Fruit fly (Drosophila melanogaster) whole organism, embryonic: Measurements from ENCODE around the gene GstT4.
A peak's percentile ranks its signal among the peaks of the same experiment; 100 is the strongest.

Experiments used
- Ada2b ChIP-seq: fragments of 200-800 bp; sonication (Bioruptor generic); IDR thresholded peaks from 2 replicates; pipeline ENCODE4 v1.3.6; 2022; ENCODE audit warnings: missing biosample characterization, missing genetic modification characterization
- Aef1 ChIP-seq: fragments of 200-800 bp; sonication (Bioruptor generic); IDR thresholded peaks from 3 replicates; pipeline ENCODE4 v1.3.6; 2022; ENCODE audit warnings: missing biosample characterization, missing genetic modification characterization
- CG10209 ChIP-seq: fragments of 200-800 bp; sonication (Bioruptor generic); optimal IDR thresholded peaks from 3 replicates; lab custom pipeline; 2017; ENCODE audit warnings: missing biosample characterization, mild to moderate bottlenecking, missing genetic modification characterization, missing genetic modification reagents
- CG10431 ChIP-seq: fragments of 200-800 bp; sonication (Bioruptor generic); optimal IDR thresholded peaks from 3 replicates; lab custom pipeline; 2018; ENCODE audit warnings: missing biosample characterization, mild to moderate bottlenecking, missing genetic modification characterization
- CG12104 ChIP-seq: fragments of 200-800 bp; sonication (Bioruptor generic); optimal IDR thresholded peaks from 3 replicates; lab custom pipeline; 2016; ENCODE audit warnings: missing biosample characterization, missing genetic modification characterization
- CG13287 ChIP-seq: fragments of 200-800 bp; sonication (Bioruptor generic); IDR thresholded peaks from 2 replicates; pipeline ENCODE4 v1.3.6; 2022; ENCODE audit warnings: missing biosample characterization, missing genetic modification characterization; ENCODE audit not compliant: partially characterized antibody
- CG13775 ChIP-seq: fragments of 200-800 bp; sonication (Bioruptor generic); optimal IDR thresholded peaks from 3 replicates; lab custom pipeline; 2017; ENCODE audit warnings: missing biosample characterization, mild to moderate bottlenecking, missing genetic modification characterization
- CG13894 ChIP-seq: fragments of 200-800 bp; sonication (Bioruptor generic); optimal IDR thresholded peaks from 3 replicates; lab custom pipeline; 2018; ENCODE audit warnings: missing biosample characterization, mild to moderate bottlenecking, missing genetic modification characterization, moderate library complexity
- CG17612 ChIP-seq: fragments of 200-800 bp; sonication (Bioruptor generic); IDR thresholded peaks from 2 replicates; pipeline ENCODE4 v1.3.6; 2022; ENCODE audit warnings: missing biosample characterization, missing genetic modification characterization
- CG4328 ChIP-seq: fragments of 200-800 bp; sonication (Bioruptor generic); optimal IDR thresholded peaks from 3 replicates; lab custom pipeline; 2017; ENCODE audit warnings: missing biosample characterization, missing genetic modification reagents, missing genetic modification characterization
- CG6272 ChIP-seq: fragments of 200-800 bp; sonication (Bioruptor generic); IDR thresholded peaks from 2 replicates; pipeline ENCODE4 v1.3.6; 2022; ENCODE audit warnings: missing biosample characterization, missing genetic modification characterization
- CG6654 ChIP-seq: fragments of 200-800 bp; sonication (Bioruptor generic); optimal IDR thresholded peaks from 2 replicates; lab custom pipeline; 2017; ENCODE audit warnings: missing biosample characterization, mild to moderate bottlenecking, missing genetic modification characterization
- CG6689 ChIP-seq: fragments of 200-800 bp; sonication (Bioruptor generic); IDR thresholded peaks from 2 replicates; pipeline ENCODE4 v1.3.6; 2022; ENCODE audit warnings: missing biosample characterization, missing genetic modification characterization
- CG7839 ChIP-seq: fragments of 200-800 bp; sonication (Bioruptor generic); optimal IDR thresholded peaks from 3 replicates; lab custom pipeline; 2018; ENCODE audit warnings: missing biosample characterization, mild to moderate bottlenecking, missing genetic modification characterization, moderate library complexity
- CG7963 ChIP-seq: fragments of 200-800 bp; sonication (Bioruptor generic); IDR thresholded peaks from 3 replicates; pipeline ENCODE4 v1.3.6; 2022; ENCODE audit warnings: missing biosample characterization, missing genetic modification characterization; ENCODE audit not compliant: partially characterized antibody
- CG8281 ChIP-seq: fragments of 200-800 bp; sonication (Bioruptor generic); optimal IDR thresholded peaks from 2 replicates; lab custom pipeline; 2018; ENCODE audit warnings: missing biosample characterization, mild to moderate bottlenecking, missing genetic modification characterization, moderate library complexity
- CG8765 ChIP-seq: fragments of 200-800 bp; sonication (Bioruptor generic); IDR thresholded peaks from 2 replicates; pipeline ENCODE4 v1.3.6; 2022; ENCODE audit warnings: missing biosample characterization, missing genetic modification characterization
- CG8944 ChIP-seq: fragments of 200-800 bp; sonication (Bioruptor generic); optimal IDR thresholded peaks from 3 replicates; lab custom pipeline; 2016; ENCODE audit warnings: missing biosample characterization, missing genetic modification characterization
- CG9215 ChIP-seq: fragments of 200-800 bp; sonication (Bioruptor generic); IDR thresholded peaks from 2 replicates; pipeline ENCODE4 v1.3.6; 2022; ENCODE audit warnings: missing biosample characterization, missing genetic modification characterization
- Dek ChIP-seq: fragments of 200-800 bp; sonication (Bioruptor generic); optimal IDR thresholded peaks from 3 replicates; lab custom pipeline; 2019; ENCODE audit warnings: missing biosample characterization, mild to moderate bottlenecking, missing genetic modification characterization, moderate library complexity
- Dip2 ChIP-seq: fragments of 200-800 bp; sonication (Bioruptor generic); IDR thresholded peaks from 2 replicates; pipeline ENCODE4 v1.3.6; 2022; ENCODE audit warnings: missing biosample characterization, missing genetic modification characterization
- Doc2 ChIP-seq: fragments of 200-800 bp; sonication (Bioruptor generic); IDR thresholded peaks from 2 replicates; pipeline ENCODE4 v1.3.6; 2022; ENCODE audit warnings: missing biosample characterization, missing genetic modification characterization
- Dref ChIP-seq: fragments of 200-800 bp; sonication (Bioruptor generic); IDR thresholded peaks from 2 replicates; pipeline ENCODE4 v1.3.6; 2022; ENCODE audit warnings: missing biosample characterization, missing genetic modification characterization
- HmgZ ChIP-seq: fragments of 200-800 bp; sonication (Bioruptor generic); optimal IDR thresholded peaks from 2 replicates; lab custom pipeline; 2018; ENCODE audit warnings: missing biosample characterization, mild to moderate bottlenecking, missing genetic modification characterization
- Med ChIP-seq: fragments of 200-800 bp; sonication (Bioruptor generic); peaks from one replicate; lab custom pipeline; 2016; ENCODE audit warnings: missing biosample characterization, missing genetic modification characterization, mild to moderate bottlenecking, inconsistent platforms, moderate library complexity
- Myb ChIP-seq: fragments of 200-800 bp; sonication (Bioruptor generic); optimal IDR thresholded peaks from 2 replicates; lab custom pipeline; 2016; ENCODE audit warnings: missing biosample characterization, missing genetic modification characterization
- NfI ChIP-seq: fragments of 200-800 bp; sonication (Bioruptor generic); optimal IDR thresholded peaks from 3 replicates; lab custom pipeline; 2018; ENCODE audit warnings: missing biosample characterization, mild to moderate bottlenecking, missing genetic modification characterization, moderate library complexity
- Pdp1 ChIP-seq, 2 experiments: fragments of 200-800 bp; sonication (Bioruptor generic); optimal IDR thresholded peaks; 3 replicates each; lab custom pipeline; 2016; ENCODE audit warnings: missing biosample characterization in 2 of 2, missing genetic modification characterization in 2 of 2, mild to moderate bottlenecking in 1 of 2, moderate library complexity in 1 of 2
- Sry-δ ChIP-seq: fragments of 200-800 bp; sonication (Bioruptor generic); optimal IDR thresholded peaks from 2 replicates; lab custom pipeline; 2016; ENCODE audit warnings: missing biosample characterization, missing genetic modification characterization
- ap ChIP-seq: fragments of 200-800 bp; sonication (Bioruptor generic); IDR thresholded peaks from 2 replicates; pipeline ENCODE4 v1.3.6; 2022; ENCODE audit warnings: missing biosample characterization, missing genetic modification characterization
- bcd ChIP-seq: fragments of 200-800 bp; sonication (Bioruptor generic); optimal IDR thresholded peaks from 2 replicates; lab custom pipeline; 2017; ENCODE audit warnings: missing biosample characterization, mild to moderate bottlenecking, missing genetic modification characterization
- cad ChIP-seq: fragments of >200 bp; optimal IDR thresholded peaks from 2 replicates; lab custom pipeline; 2017; ENCODE audit warnings: missing biosample characterization, missing genetic modification characterization
- cas ChIP-seq: fragments of 200-800 bp; sonication (Bioruptor generic); IDR thresholded peaks from 2 replicates; pipeline ENCODE4 v1.3.6; 2022; ENCODE audit warnings: missing biosample characterization, missing genetic modification characterization
- crc ChIP-seq: fragments of 200-800 bp; sonication (Bioruptor generic); optimal IDR thresholded peaks from 2 replicates; lab custom pipeline; 2016; ENCODE audit warnings: missing biosample characterization, missing genetic modification characterization
- crp ChIP-seq, 2 experiments: fragments of 200-800 bp; sonication (Bioruptor generic); optimal IDR thresholded peaks; 2 replicates in 1 of 2; 3 replicates in 1 of 2; lab custom pipeline; 2017; ENCODE audit warnings: missing biosample characterization in 2 of 2, missing genetic modification characterization in 2 of 2, mild to moderate bottlenecking in 1 of 2, moderate library complexity in 1 of 2
- dm ChIP-seq: fragments of 200-800 bp; sonication (Bioruptor generic); optimal IDR thresholded peaks from 3 replicates; lab custom pipeline; 2016; ENCODE audit warnings: missing biosample characterization, missing genetic modification characterization
- fd102C ChIP-seq: fragments of 200-800 bp; sonication (Bioruptor generic); optimal IDR thresholded peaks from 2 replicates; lab custom pipeline; 2018; ENCODE audit warnings: missing biosample characterization, mild to moderate bottlenecking, missing genetic modification characterization, moderate library complexity
- klu ChIP-seq: fragments of 200-800 bp; sonication (Bioruptor generic); IDR thresholded peaks from 2 replicates; pipeline ENCODE4 v1.3.6; 2022; ENCODE audit warnings: missing biosample characterization, missing genetic modification characterization
- mirr ChIP-seq: fragments of 200-800 bp; sonication (Bioruptor generic); optimal IDR thresholded peaks from 3 replicates; lab custom pipeline; 2018; ENCODE audit warnings: missing biosample characterization, mild to moderate bottlenecking, missing genetic modification characterization
- mld ChIP-seq: fragments of 200-800 bp; sonication (Bioruptor generic); IDR thresholded peaks from 3 replicates; pipeline ENCODE4 v1.3.6; 2022; ENCODE audit warnings: missing biosample characterization, missing genetic modification characterization; ENCODE audit not compliant: partially characterized antibody
- otp ChIP-seq: fragments of 200-800 bp; sonication (Bioruptor generic); IDR thresholded peaks from 3 replicates; pipeline ENCODE4, ENCODE4 v1.3.6; 2022; ENCODE audit warnings: missing biosample characterization, missing genetic modification characterization
- p53 ChIP-seq: fragments of 200-800 bp; sonication (Bioruptor generic); optimal IDR thresholded peaks from 2 replicates; lab custom pipeline; 2016; ENCODE audit warnings: missing biosample characterization, missing genetic modification characterization
- prd ChIP-seq, 3 experiments: fragments of >200 bp in 2 of 3; fragments of 200-800 bp in 1 of 3; sonication (Bioruptor generic) in 1 of 3; optimal IDR thresholded peaks in 2 of 3; IDR thresholded peaks in 1 of 3; 2 replicates in 2 of 3; 3 replicates in 1 of 3; pipeline versions ENCODE4 v1.3.6 to Lab custom; 2017 to 2022; ENCODE audit warnings: missing biosample characterization in 1 of 3, missing genetic modification characterization in 1 of 3
- sob ChIP-seq: fragments of 200-800 bp; sonication (Bioruptor generic); IDR thresholded peaks from 2 replicates; pipeline ENCODE4 v1.3.6; 2022; ENCODE audit warnings: missing biosample characterization, missing genetic modification characterization
- sr ChIP-seq: fragments of 200-800 bp; sonication (Bioruptor generic); IDR thresholded peaks from 3 replicates; pipeline ENCODE4 v1.3.6; 2022; ENCODE audit warnings: missing biosample characterization, missing genetic modification characterization
- tap ChIP-seq: fragments of 200-800 bp; optimal IDR thresholded peaks from 3 replicates; lab custom pipeline; 2019; ENCODE audit warnings: missing biosample characterization, mild to moderate bottlenecking, missing genetic modification characterization, moderate library complexity
- trem ChIP-seq: fragments of 200-800 bp; optimal IDR thresholded peaks from 3 replicates; lab custom pipeline; 2019; ENCODE audit warnings: missing biosample characterization, mild to moderate bottlenecking, missing genetic modification characterization, moderate library complexity
- twi ChIP-seq: fragments of 200-800 bp; optimal IDR thresholded peaks from 2 replicates; lab custom pipeline; 2019; ENCODE audit warnings: missing biosample characterization, mild to moderate bottlenecking, missing genetic modification characterization, moderate library complexity
- zfh2 ChIP-seq: fragments of 200-800 bp; sonication (Bioruptor generic); optimal IDR thresholded peaks from 2 replicates; lab custom pipeline; 2016; ENCODE audit warnings: missing biosample characterization, missing genetic modification characterization

The GstT4 gene

dm6 chrX:13384583-13385342 is 19.8 kb upstream of the GstT4 start, which contains the start of the genes Rbp1-like and Tim9a (continued):
- TF ChIP-seq Aef1 (no peak), CG12104 (GFP tag; lab: Kevin White, UChicago) (peak; percentile 28), HmgZ (peak; percentile 13), twi (tag; lab: Kevin White, UChicago) (no peak), trem (peak; percentile 70), NfI (peak; percentile 41), klu (GFP tag; lab: Robert Waterston, UW) (0 out of 2 replicates have a peak, but pooled peaks have one; percentile 15), cad (no peak), CG8281 (tag; lab: Kevin White, UChicago) (no peak), mld (GFP tag; lab: Robert Waterston, UW) (peak; percentile 60; the same call in 1 of the 3 replicates), CG6654 (GFP tag; lab: Kevin White, UChicago) (no peak), Pdp1 (GFP tag; optimal IDR thresholded peaks at IDR 0.05; lab: Kevin White, UChicago) (peak in 1 of 2 experiments; percentile 64), Med (GFP tag; lab: Kevin White, UChicago) (peak; percentile 79), Sry-δ (GFP tag; lab: Kevin White, UChicago) (peak; percentile 52), p53 (GFP tag; lab: Kevin White, UChicago) (no peak), CG10209 (GFP tag; lab: Kevin White, UChicago) (peak; percentile 28), CG13287 (GFP tag; lab: Robert Waterston, UW) (peak; percentile 81), bcd (GFP tag; lab: Kevin White, UChicago) (peak; percentile 35), CG17612 (no peak), dm (no peak), CG10431 (GFP tag; lab: Kevin White, UChicago) (peak; percentile 36), Doc2 (GFP tag; lab: Robert Waterston, UW) (no peak), Ada2b (no peak), Myb (GFP tag; lab: Kevin White, UChicago) (no peak), CG8765 (no peak), zfh2 (GFP tag; lab: Kevin White, UChicago) (peak; percentile 18), CG6272 (GFP tag; lab: Robert Waterston, UW) (no peak), sr (GFP tag; lab: Robert Waterston, UW) (no peak), CG13775 (peak; percentile 41), sob (no peak), otp (GFP tag; lab: Robert Waterston, UW) (no peak), crc (no peak), crp (GFP tag; optimal IDR thresholded peaks at IDR 0.05; lab: Kevin White, UChicago) (peak in 1 of 2 experiments; percentile 81), CG9215 (0 out of 2 replicates have a peak, but pooled peaks have one; percentile 13), Dref (peak; percentile 67), Dek (tag; lab: Kevin White, UChicago) (peak; percentile 37), Dip2 (GFP tag; lab: Robert Waterston, UW) (no peak), CG6689 (GFP tag; lab: Robert Waterston, UW) (no peak), tap (tag; lab: Kevin White, UChicago) (no peak), CG13894 (peak; percentile 62), cas (GFP tag; lab: Robert Waterston, UW) (no peak), prd (optimal IDR thresholded peaks at IDR 0.05; lab: Kevin White, UChicago) (no peak), prd (GFP tag; IDR thresholded peaks at IDR 0.05; lab: Robert Waterston, UW) (0 out of 3 replicates have a peak, but pooled peaks have one; percentile 30), fd102C (GFP tag; lab: Kevin White, UChicago) (no peak), CG7963 (GFP tag; lab: Robert Waterston, UW) (no peak), mirr (GFP tag; lab: Kevin White, UChicago) (no peak), ap (GFP tag; lab: Robert Waterston, UW) (no peak), CG8944 (GFP tag; lab: Kevin White, UChicago) (no peak), CG7839 (tag; lab: Kevin White, UChicago) (peak; percentile 38), CG4328 (GFP tag; lab: Kevin White, UChicago) (peak; percentile 22)
